Fruit fly (Drosophila melanogaster) whole organism, prepupa: Measurements from ENCODE around the gene Met.
A peak's percentile ranks its signal among the peaks of the same experiment; 100 is the strongest.

ENCODE experiments used
- Blimp-1 ChIP-seq: fragments of 200-800 bp; sonication (Bioruptor generic); optimal IDR thresholded peaks from 3 replicates; lab custom pipeline; 2017; ENCODE audit warnings: missing biosample characterization, missing genetic modification characterization, mild to moderate bottlenecking, moderate library complexity, missing genetic modification reagents
- CG15336 ChIP-seq: fragments of 200-800 bp; sonication (Bioruptor generic); IDR thresholded peaks from 2 replicates; pipeline ENCODE4 v1.3.6; 2022; ENCODE audit warnings: missing biosample characterization, missing genetic modification characterization
- CG1621 ChIP-seq: fragments of 200-800 bp; sonication (Bioruptor generic); optimal IDR thresholded peaks from 3 replicates; lab custom pipeline; 2018; ENCODE audit warnings: missing biosample characterization, mild to moderate bottlenecking, missing genetic modification characterization
- CG32006 ChIP-seq: fragments of 200-800 bp; sonication (Bioruptor generic); optimal IDR thresholded peaks from 3 replicates; lab custom pipeline; 2017; ENCODE audit warnings: missing biosample characterization, mild to moderate bottlenecking, missing genetic modification characterization
- CG8119 ChIP-seq: fragments of 200-800 bp; sonication (Bioruptor generic); IDR thresholded peaks from 3 replicates; pipeline ENCODE4 v1.3.6; 2022; ENCODE audit warnings: missing biosample characterization, missing genetic modification characterization
- Ets96B ChIP-seq: fragments of 200-800 bp; optimal IDR thresholded peaks from 2 replicates; lab custom pipeline; 2019; ENCODE audit warnings: missing biosample characterization, mild to moderate bottlenecking, missing genetic modification characterization, moderate library complexity
- Gug ChIP-seq: fragments of 200-800 bp; sonication (Bioruptor generic); IDR thresholded peaks from 2 replicates; pipeline ENCODE4 v1.3.6; 2022; ENCODE audit warnings: missing biosample characterization, missing genetic modification characterization
- Lpt ChIP-seq: fragments of 200-800 bp; sonication (Bioruptor generic); optimal IDR thresholded peaks from 3 replicates; lab custom pipeline; 2016; ENCODE audit warnings: missing biosample characterization, missing genetic modification characterization
- Met ChIP-seq: fragments of 200-800 bp; sonication (Bioruptor generic); optimal IDR thresholded peaks from 3 replicates; lab custom pipeline; 2016; ENCODE audit warnings: missing biosample characterization, missing genetic modification characterization
- Smox ChIP-seq: fragments of 200-800 bp; sonication (Bioruptor generic); optimal IDR thresholded peaks from 3 replicates; lab custom pipeline; 2016; ENCODE audit warnings: missing biosample characterization, missing genetic modification characterization

DNA sequence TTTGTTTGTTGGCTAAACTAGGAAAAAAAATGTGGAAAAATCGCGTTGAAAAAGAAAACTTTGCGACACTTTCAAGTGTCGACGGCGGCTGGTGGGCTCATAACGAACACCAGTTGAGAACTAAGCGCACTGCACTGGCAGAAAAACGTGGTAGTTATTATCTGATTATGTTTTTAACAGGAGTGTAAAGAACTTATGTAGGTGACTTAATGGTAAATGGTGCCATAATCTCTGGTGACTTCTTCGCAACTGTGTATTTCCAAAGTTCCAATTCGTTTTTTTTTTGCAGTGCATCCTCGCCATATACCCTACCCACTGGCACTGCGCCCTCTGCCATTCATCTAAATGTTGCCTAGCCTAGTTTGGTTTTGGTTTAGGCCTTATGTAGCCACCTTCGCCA is 37.1 kb downstream of the Met start:
- TF ChIP-seq Blimp-1 (GFP tag; lab: Kevin White, UChicago) = no peak
- TF ChIP-seq CG15336 = peak; percentile 84
- no peak for TF ChIP-seq Smox (GFP tag; lab: Kevin White, UChicago)
- no peak for TF ChIP-seq Ets96B (tag; lab: Kevin White, UChicago)
- TF ChIP-seq CG32006 (GFP tag; lab: Kevin White, UChicago) = peak; percentile 81
- TF ChIP-seq CG1621 = no peak
- peak; percentile 70 for TF ChIP-seq Gug (GFP tag; lab: Robert Waterston, UW)
- peak; percentile 50 for TF ChIP-seq Met (GFP tag; lab: Kevin White, UChicago)
- TF ChIP-seq Lpt (GFP tag; lab: Kevin White, UChicago) = peak; percentile 62
- peak; percentile 85 for TF ChIP-seq CG8119 (GFP tag; lab: Robert Waterston, UW)
